Worm (Caenorhabditis elegans): ENCODE measurements around the gene popl-7.

popl-7 gene

ce11 chrIV:13356005-13356404, 14.5 kb upstream of the popl-7 start:
- TF ChIP-seq daf-12 (tag; optimal IDR thresholded peaks at IDR 0.05), result no peak
- no peak for TF ChIP-seq elt-2 (tag; optimal IDR thresholded peaks at IDR 0.05)
- TF ChIP-seq nhr-77 (tag; optimal IDR thresholded peaks at IDR 0.05), result no peak
- no peak for TF ChIP-seq ceh-28 (tag; optimal IDR thresholded peaks at IDR 0.05)

ce11 chrIV:13358488-13358887, 12.0 kb upstream of the popl-7 start, which contains the start of gene W02A2.8:
W02A2.8 (minus strand) TSS chrIV:13358588.
- TF ChIP-seq tbx-2 (tag; optimal IDR thresholded peaks at IDR 0.05), result no peak
- TF ChIP-seq nhr-28 (tag; optimal IDR thresholded peaks at IDR 0.05), result no peak
- TF ChIP-seq aly-2 (tag; optimal IDR thresholded peaks at IDR 0.05), result no peak
- TF ChIP-seq lin-15B (tag; optimal IDR thresholded peaks at IDR 0.05), result no peak

ce11 chrIV:13360144-13360543, 10.3 kb upstream of the popl-7 start, which contains the start of gene Y62E10A.3:
Y62E10A.3 (minus strand) TSS chrIV:13360244.
- no peak for TF ChIP-seq snpc-4 (tag; optimal IDR thresholded peaks at IDR 0.05)
- TF ChIP-seq fkh-2 (tag; optimal IDR thresholded peaks at IDR 0.05), result no peak
- no peak for TF ChIP-seq nhr-28 (tag; optimal IDR thresholded peaks at IDR 0.05)
- TF ChIP-seq skn-1 (tag; optimal IDR thresholded peaks at IDR 0.05), result no peak
- TF ChIP-seq nfya-1 (tag; optimal IDR thresholded peaks at IDR 0.05; ENCODE audit: insufficient read depth), result no peak

- no peak for TF ChIP-seq elt-1 (tag; optimal IDR thresholded peaks at IDR 0.05)
- TF ChIP-seq ztf-11 (tag; optimal IDR thresholded peaks at IDR 0.05), result no peak
- no peak for TF ChIP-seq snpc-4 (tag; optimal IDR thresholded peaks at IDR 0.05)
- TF ChIP-seq jun-1 (tag; optimal IDR thresholded peaks at IDR 0.05), result no peak
- no peak for TF ChIP-seq mml-1 (tag; optimal IDR thresholded peaks at IDR 0.05)
- TF ChIP-seq mdl-1 (tag; optimal IDR thresholded peaks at IDR 0.05), result no peak
- TF ChIP-seq egl-27 (tag; optimal IDR thresholded peaks at IDR 0.05), result no peak
These were observed 5.6 kb upstream of the popl-7 start, which contains the start of gene srsx-25 for ce11 chrIV:13364869-13365268. srsx-25 (plus strand) TSS chrIV:13365169.

ce11 chrIV:13369120-13369842, 1.2 kb upstream of the popl-7 start, which contains the start of gene agt-1:
agt-1 (minus strand) TSS chrIV:13369412.
- TF ChIP-seq tbx-2 (tag; optimal IDR thresholded peaks at IDR 0.05), result no peak
- TF ChIP-seq egl-5 (tag; optimal IDR thresholded peaks at IDR 0.05), result no peak
- TF ChIP-seq fkh-2 (tag; optimal IDR thresholded peaks at IDR 0.05), result no peak
- TF ChIP-seq nhr-23 (tag; optimal IDR thresholded peaks at IDR 0.05), result no peak
- TF ChIP-seq ceh-28 (tag; optimal IDR thresholded peaks at IDR 0.05), result no peak

- TF ChIP-seq nhr-67 (tag; optimal IDR thresholded peaks at IDR 0.05), result no peak
- TF ChIP-seq nhr-23 (tag; optimal IDR thresholded peaks at IDR 0.05), result no peak
- no peak for TF ChIP-seq nhr-11 (tag; optimal IDR thresholded peaks at IDR 0.05)
- no peak for TF ChIP-seq ceh-82 (tag; optimal IDR thresholded peaks at IDR 0.05)
- no peak for TF ChIP-seq nhr-237 (tag; optimal IDR thresholded peaks at IDR 0.05)
- TF ChIP-seq fkh-10 (GFP tag; optimal IDR thresholded peaks at IDR 0.05), result no peak
- TF ChIP-seq snpc-4 (tag; optimal IDR thresholded peaks at IDR 0.05), result no peak
- no peak for TF ChIP-seq ZK546.5 (tag; optimal IDR thresholded peaks at IDR 0.05)
- TF ChIP-seq pha-4 (tag; optimal IDR thresholded peaks at IDR 0.05), result no peak
These were observed 1.2 kb downstream of the popl-7 start, which contains the start of gene Y62E10A.6 for ce11 chrIV:13371699-13372098. Y62E10A.6 (plus strand) TSS chrIV:13371999.

ce11 chrIV:13374918-13375317, 4.4 kb downstream of the popl-7 start:
- TF ChIP-seq hmg-11 (tag; optimal IDR thresholded peaks at IDR 0.05) (peak; percentile 36), lin-15B (tag; optimal IDR thresholded peaks at IDR 0.05) (no peak), lin-39 (tag; optimal IDR thresholded peaks at IDR 0.05) (peak; percentile 10), nhr-23 (tag; optimal IDR thresholded peaks at IDR 0.05) (no peak)

Measured in whole organism, L3 larva.